Fruit fly (Drosophila melanogaster) Kc167 (cell line): ENCODE data around the gene CG15602.

Source experiments
- Myc ChIP-seq: fragments of >200 bp; optimal IDR thresholded peaks from 2 replicates; lab custom pipeline; 2017; ENCODE audit warnings: missing external identifiers
- Sin3A ChIP-seq: fragments of >200 bp; optimal IDR thresholded peaks from 2 replicates; lab custom pipeline; 2018; ENCODE audit warnings: missing external identifiers
- h ChIP-seq: fragments of >200 bp; optimal IDR thresholded peaks from 3 replicates; lab custom pipeline; 2018; ENCODE audit warnings: missing external identifiers
- insv ChIP-seq: fragments of >200 bp; optimal IDR thresholded peaks from 3 replicates; lab custom pipeline; 2018; ENCODE audit warnings: missing external identifiers
- psq ChIP-seq: fragments of >200 bp; optimal IDR thresholded peaks from 2 replicates; lab custom pipeline; 2017; ENCODE audit warnings: missing external identifiers
- ttk ChIP-seq: sonication (Bioruptor generic); optimal IDR thresholded peaks from 2 replicates; lab custom pipeline; 2017; ENCODE audit warnings: missing external identifiers

Gene CG15602

DNA sequence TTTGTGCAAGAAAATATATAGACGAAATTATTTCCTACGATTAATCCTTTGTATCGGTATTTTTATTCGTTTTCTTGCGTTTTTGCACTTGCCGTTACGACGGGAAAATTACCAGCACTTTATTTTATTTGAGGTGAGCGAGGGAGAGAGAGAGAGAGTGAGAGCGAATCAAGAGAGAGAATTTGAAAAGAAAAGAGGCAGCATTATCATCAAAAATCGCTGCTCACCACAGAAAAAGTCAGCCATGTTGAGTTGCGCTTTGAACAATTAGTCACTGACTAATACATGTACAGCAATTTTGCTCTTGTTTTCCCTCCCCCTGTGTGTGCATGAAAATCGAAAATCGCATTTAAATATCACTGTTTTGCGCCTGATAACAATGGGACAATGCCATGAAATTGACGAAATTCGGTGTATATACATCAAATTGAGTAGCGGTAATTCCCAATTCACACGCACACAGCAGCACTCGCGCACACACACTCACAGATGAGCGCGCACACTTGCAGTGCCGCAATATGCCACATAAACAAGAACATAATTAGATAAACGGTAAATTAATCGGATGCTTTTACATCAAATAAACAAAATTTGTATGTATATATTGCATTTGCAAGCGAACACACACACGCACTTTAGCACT, 35.5 kb downstream of the CG15602 start:
- no peak for TF ChIP-seq Sin3A (lab: Kevin White, UChicago)
- TF ChIP-seq insv (lab: Kevin White, UChicago) = no peak
- TF ChIP-seq ttk (lab: Kevin White, UChicago) = no peak
- TF ChIP-seq h (lab: Kevin White, UChicago) = no peak
- no peak for TF ChIP-seq Myc
- TF ChIP-seq psq (lab: Kevin White, UChicago) = no peak

DNA sequence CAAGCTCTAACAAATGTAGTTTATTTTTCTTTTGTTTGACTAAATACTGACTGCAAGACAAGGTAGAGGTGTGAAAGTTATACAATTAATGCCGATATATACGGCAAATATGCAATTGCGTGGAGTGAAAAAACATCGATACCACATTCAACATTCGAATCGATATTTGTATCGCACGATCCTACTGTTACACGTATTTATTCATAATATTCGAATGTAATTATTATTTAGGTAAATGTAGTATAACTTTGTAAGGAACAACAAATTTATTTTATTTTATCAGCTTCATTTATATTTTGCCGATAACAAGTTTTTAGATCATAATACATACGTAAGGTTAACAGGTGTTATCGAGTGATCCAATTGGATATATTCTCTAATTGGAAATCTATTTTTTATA, 36.2 kb downstream of the CG15602 start, which contains the start of gene Chc:
Chc (minus strand) TSS at position 98 of the 400 bp plus-strand sequence.
- TF ChIP-seq h (lab: Kevin White, UChicago) = no peak
- no peak for TF ChIP-seq psq (lab: Kevin White, UChicago)
- TF ChIP-seq Myc = no peak
- TF ChIP-seq ttk (lab: Kevin White, UChicago) = no peak
- no peak for TF ChIP-seq Sin3A (lab: Kevin White, UChicago)
- no peak for TF ChIP-seq insv (lab: Kevin White, UChicago)

DNA sequence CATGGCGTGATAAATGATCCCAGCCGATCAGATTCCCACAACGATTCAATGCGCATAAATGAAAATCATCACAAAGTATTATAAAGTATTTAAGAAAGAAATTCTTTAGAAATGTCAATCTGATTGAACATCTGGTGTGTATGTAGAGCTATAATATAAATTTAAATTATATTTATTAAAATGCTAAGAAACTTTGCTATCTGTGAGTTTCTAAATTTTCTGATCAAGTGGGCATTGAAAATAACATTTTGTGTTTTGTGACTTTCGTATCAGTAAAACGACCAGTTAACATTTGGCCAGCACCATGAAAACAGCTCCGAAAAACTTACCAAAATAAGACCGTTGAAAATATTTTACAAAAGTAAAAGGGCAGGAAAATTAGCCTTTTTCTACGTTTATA, 38.3 kb downstream of the CG15602 start, which contains the start of gene CG8565:
CG8565 (plus strand) TSS at position 301 of the 400 bp plus-strand sequence.
- TF ChIP-seq insv (lab: Kevin White, UChicago) = no peak
- no peak for TF ChIP-seq psq (lab: Kevin White, UChicago)
- TF ChIP-seq h (lab: Kevin White, UChicago) = no peak
- TF ChIP-seq Sin3A (lab: Kevin White, UChicago) = no peak
- no peak for TF ChIP-seq Myc
- no peak for TF ChIP-seq ttk (lab: Kevin White, UChicago)

DNA sequence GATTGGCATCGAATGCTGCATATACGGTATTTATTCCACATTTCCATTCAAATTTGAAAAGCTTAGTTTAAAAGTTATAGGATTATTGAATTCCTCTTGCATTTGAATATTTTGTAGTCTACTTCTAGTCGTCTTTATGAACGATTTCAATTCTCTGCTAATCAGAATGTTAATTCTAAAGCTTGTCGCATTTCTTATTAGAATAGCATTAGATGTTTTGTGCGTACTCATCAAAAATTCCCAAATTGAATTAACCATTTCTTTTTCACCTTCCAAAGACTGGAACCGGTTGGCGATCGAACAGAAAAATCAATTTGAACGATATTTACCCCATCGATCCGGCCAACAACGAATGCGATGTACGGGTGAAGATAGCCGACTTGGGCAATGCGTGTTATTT, 40.8 kb downstream of the CG15602 start:
- TF ChIP-seq h (lab: Kevin White, UChicago) (no peak), insv (lab: Kevin White, UChicago) (no peak), Myc (no peak), Sin3A (lab: Kevin White, UChicago) (no peak), psq (lab: Kevin White, UChicago) (no peak)

DNA sequence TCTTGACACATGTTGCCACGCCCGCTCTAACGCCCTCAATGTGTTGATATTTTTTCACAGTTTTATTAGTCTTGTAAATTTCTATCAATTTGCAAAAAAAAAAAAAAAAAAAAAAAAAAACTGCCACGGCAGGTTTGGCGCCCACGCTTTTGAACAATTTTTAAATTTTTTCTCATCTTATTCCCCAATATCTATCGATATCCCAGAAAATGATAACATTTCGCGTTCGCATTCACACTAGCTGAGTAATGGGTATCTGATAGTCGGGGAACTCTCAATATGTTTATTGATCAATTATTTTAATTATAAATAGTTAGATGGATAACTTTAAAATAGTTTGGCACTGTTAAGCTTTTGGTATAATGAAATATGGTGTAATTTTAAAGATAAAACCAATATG, 42.1 kb downstream of the CG15602 start:
- TF ChIP-seq psq (lab: Kevin White, UChicago) (no peak), insv (lab: Kevin White, UChicago) (no peak), Myc (no peak)

DNA sequence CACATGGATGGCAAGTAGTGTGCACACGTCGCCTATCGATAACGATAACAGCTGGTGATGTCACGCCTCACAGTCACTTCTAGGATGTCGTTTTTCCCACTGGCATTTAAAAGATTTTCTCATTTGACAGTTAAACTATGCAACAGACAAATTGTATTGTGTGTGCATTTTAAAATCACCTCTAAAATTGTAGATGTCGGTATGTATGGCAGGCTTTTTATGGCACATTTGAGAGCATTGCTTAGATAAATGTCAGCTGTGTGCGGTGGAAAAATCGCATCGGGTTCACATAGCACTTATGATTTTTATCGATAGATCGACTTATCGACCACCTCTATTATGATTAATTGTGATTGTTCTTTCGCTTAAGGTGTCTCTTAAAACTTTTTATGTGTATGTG, 44.9 kb downstream of the CG15602 start, which contains the start of the genes ArgRS and CG8578:
ArgRS (minus strand) TSS at position 7 of the 400 bp plus-strand sequence.
CG8578 (plus strand) TSS at position 338 of the 400 bp plus-strand sequence.
- no peak for TF ChIP-seq Myc
- TF ChIP-seq Sin3A (lab: Kevin White, UChicago) = no peak
- TF ChIP-seq ttk (lab: Kevin White, UChicago) = no peak
- no peak for TF ChIP-seq psq (lab: Kevin White, UChicago)
- no peak for TF ChIP-seq h (lab: Kevin White, UChicago)
- no peak for TF ChIP-seq insv (lab: Kevin White, UChicago)

DNA sequence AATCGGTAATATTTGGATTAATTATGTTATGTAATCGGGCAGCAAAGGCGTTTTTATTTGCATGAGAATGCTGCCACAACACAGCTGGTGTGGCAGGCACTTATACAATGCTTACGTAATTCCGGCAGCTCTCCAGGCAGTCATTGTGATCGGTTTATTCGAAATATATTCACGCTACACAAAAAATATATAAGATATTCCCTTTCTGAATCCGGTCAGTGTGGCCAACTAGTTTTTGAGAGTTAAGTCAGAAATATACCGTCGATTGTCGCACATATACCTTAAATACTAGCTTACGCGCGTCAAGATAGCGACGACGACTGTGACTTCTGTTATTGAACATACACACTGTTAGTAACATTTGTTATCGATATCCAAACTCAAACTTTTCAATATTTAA, 49.8 kb downstream of the CG15602 start, which contains the start of gene sun:
sun (minus strand) TSS at position 238 of the 400 bp plus-strand sequence.
- TF ChIP-seq h (lab: Kevin White, UChicago) = no peak
- no peak for TF ChIP-seq psq (lab: Kevin White, UChicago)
